Worm (Caenorhabditis elegans): ENCODE results near the gene R02E4.2.
A peak's percentile ranks its signal among the peaks of the same experiment; 100 is the strongest.

R02E4.2 gene

DNA sequence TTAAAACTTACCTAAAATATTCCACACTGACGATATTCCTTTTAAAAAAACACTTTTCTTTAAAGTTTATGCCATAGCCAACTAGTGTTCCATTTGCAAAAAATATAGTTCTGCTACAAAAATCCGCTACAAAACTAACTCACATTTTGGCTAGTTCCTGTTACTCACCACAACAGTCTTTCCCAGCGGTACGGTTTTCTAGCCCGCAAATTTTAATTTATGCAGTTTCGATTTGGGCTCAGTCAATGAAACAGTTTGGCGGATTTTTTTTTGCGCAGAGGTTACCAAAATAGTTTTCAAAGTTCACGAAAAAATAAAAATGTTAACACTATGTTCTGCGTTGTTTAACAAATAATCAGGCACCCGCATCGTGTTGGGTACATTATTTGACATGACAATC is 6.0 kb upstream of the R02E4.2 start:
- TF ChIP-seq ets-4 (tag; optimal IDR thresholded peaks at IDR 0.05) (no peak), ceh-31 (tag; optimal IDR thresholded peaks at IDR 0.05) (no peak)

ce11 chrX:4102075-4102598 is 5.1 kb upstream of the R02E4.2 start, which contains the start of gene R02E4.3:
Gene R02E4.3 (minus strand): TSS chrX:4102125.
- TF ChIP-seq ets-4 (tag; optimal IDR thresholded peaks at IDR 0.05) (no peak), gmeb-2 (tag; optimal IDR thresholded peaks at IDR 0.05) (no peak), lin-11 (tag; optimal IDR thresholded peaks at IDR 0.05) (no peak), elt-4 (tag; optimal IDR thresholded peaks at IDR 0.05) (no peak), dve-1 (tag; optimal IDR thresholded peaks at IDR 0.05) (no peak)

- TF ChIP-seq ets-4 (tag; optimal IDR thresholded peaks at IDR 0.05) (no peak), hlh-15 (tag; optimal IDR thresholded peaks at IDR 0.05) (no peak), lim-6 (tag; optimal IDR thresholded peaks at IDR 0.05) (no peak), che-1 (tag; optimal IDR thresholded peaks at IDR 0.05) (no peak), tbx-7 (tag; optimal IDR thresholded peaks at IDR 0.05) (no peak), ahr-1 (tag; optimal IDR thresholded peaks at IDR 0.05) (no peak), ceh-45 (GFP tag; IDR thresholded peaks at IDR 0.05) (no peak), dmd-4 (tag; optimal IDR thresholded peaks at IDR 0.05; ENCODE audit: borderline replicate concordance) (no peak), Y22D7AL.16 (tag; optimal IDR thresholded peaks at IDR 0.05) (no peak), rnt-1 (tag; optimal IDR thresholded peaks at IDR 0.05) (no peak), pat-9 (tag; optimal IDR thresholded peaks at IDR 0.05) (no peak), ceh-31 (tag; optimal IDR thresholded peaks at IDR 0.05) (no peak), mec-3 (tag; optimal IDR thresholded peaks at IDR 0.05; ENCODE audit: borderline replicate concordance) (no peak), C38D4.7 (GFP tag; optimal IDR thresholded peaks at IDR 0.05) (no peak)
Observed at ce11 chrX:4103071-4103470, 4.2 kb upstream of the R02E4.2 start.

DNA sequence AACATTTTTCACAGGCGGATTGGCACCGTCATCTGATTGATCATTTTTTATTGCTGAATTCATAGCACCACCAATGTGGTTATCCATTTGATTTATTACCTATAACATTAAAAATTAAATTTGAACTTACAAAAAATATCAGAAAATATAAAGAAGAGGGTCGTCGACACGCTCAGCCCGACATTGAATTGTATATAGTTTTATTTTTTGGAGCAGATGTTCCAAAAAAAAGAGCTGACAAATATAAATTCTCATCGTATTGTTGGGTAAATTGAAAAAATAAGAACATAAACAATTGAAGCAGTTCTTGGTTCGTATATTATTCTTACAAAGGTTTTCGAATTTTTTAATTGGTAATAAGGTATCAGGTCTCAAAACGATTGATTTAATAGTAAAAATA is 2.8 kb upstream of the R02E4.2 start, which contains the start of gene R02E4.1:
Gene R02E4.1 (minus strand): TSS at position 101 of the 400 bp plus-strand sequence.
- TF ChIP-seq ref-2 (tag; optimal IDR thresholded peaks at IDR 0.05) (no peak), hlh-15 (tag; optimal IDR thresholded peaks at IDR 0.05) (no peak), nfya-1 (tag; optimal IDR thresholded peaks at IDR 0.05) (no peak), unc-42 (tag; optimal IDR thresholded peaks at IDR 0.05) (no peak), ztf-16 (tag; optimal IDR thresholded peaks at IDR 0.05) (no peak), syd-9 (tag; optimal IDR thresholded peaks at IDR 0.05) (no peak)

DNA sequence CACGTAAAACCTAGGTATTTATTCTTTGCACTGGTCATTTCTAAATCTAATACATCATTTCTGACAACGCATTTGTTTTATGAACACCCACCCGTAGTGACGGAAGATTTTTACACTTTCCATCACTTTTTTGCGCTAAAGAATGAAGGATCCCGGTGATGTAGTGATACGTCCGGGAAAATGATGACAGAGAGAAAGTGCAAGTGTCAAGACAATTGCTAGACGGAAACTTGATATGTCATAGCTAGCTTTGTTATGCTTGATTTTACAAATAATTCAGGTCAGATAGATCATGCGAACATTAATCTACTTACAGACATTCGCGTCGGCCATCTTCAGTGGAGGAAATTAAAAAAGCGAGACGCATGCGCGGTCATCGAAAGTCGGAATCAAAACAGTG is 2.7 kb downstream of the R02E4.2 start:
- TF ChIP-seq unc-55 (GFP tag; optimal IDR thresholded peaks at IDR 0.05) (peak; percentile 59), unc-42 (tag; optimal IDR thresholded peaks at IDR 0.05) (no peak)

DNA sequence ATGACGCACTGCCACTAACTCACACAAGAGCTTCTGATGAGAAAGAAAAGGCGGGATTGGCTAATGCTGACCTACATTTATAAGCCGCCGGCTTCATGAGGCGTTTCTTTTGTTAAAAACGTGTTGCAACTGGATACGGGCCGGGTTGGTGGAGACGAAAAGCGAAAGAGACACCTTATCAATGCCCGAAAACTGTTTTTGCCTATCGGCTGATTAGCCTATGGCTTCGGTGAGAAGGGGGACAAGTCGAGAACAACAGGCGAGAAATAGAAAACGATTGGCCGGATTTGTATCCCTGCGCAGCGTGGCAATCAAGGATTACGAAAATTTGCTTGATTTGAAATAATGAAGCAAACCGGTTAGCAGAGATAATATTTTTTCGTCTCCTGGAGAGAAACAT is 4.2 kb downstream of the R02E4.2 start, which contains the start of gene F09F9.2:
Gene F09F9.2 (minus strand): TSS at position 25 of the 400 bp plus-strand sequence.
- TF ChIP-seq hlh-15 (tag; optimal IDR thresholded peaks at IDR 0.05) (no peak), pha-4 (tag; optimal IDR thresholded peaks at IDR 0.05) (no peak), ztf-16 (tag; optimal IDR thresholded peaks at IDR 0.05) (no peak), tbx-2 (tag; optimal IDR thresholded peaks at IDR 0.05) (no peak), hlh-13 (GFP tag; optimal IDR thresholded peaks at IDR 0.05) (no peak), elt-2 (tag; optimal IDR thresholded peaks at IDR 0.05) (no peak)

- no peak for TF ChIP-seq C38D4.7 (GFP tag; optimal IDR thresholded peaks at IDR 0.05)
- no peak for TF ChIP-seq dve-1 (tag; optimal IDR thresholded peaks at IDR 0.05)
- no peak for TF ChIP-seq dmd-4 (tag; optimal IDR thresholded peaks at IDR 0.05; ENCODE audit: borderline replicate concordance)
- no peak for TF ChIP-seq unc-42 (tag; optimal IDR thresholded peaks at IDR 0.05)
- TF ChIP-seq ttx-3 (tag; optimal IDR thresholded peaks at IDR 0.05), result no peak
- TF ChIP-seq ceh-30 (tag; optimal IDR thresholded peaks at IDR 0.05), result no peak
- no peak for TF ChIP-seq ceh-18 (tag; optimal IDR thresholded peaks at IDR 0.05)
- TF ChIP-seq pag-3 (tag; optimal IDR thresholded peaks at IDR 0.05; ENCODE audit: borderline replicate concordance), result no peak
- no peak for TF ChIP-seq eyg-1 (tag; optimal IDR thresholded peaks at IDR 0.05)
Observed at ce11 chrX:4115026-4115425, 7.8 kb downstream of the R02E4.2 start, which contains the start of gene F09F9.1. Gene F09F9.1 (plus strand): TSS chrX:4115326.
